Worm (Caenorhabditis elegans) whole organism, young adult: ENCODE results near the gene F58F12.1.

Source experiments
- B0019.2 ChIP-seq: fragments of 200-800 bp; sonication (Bioruptor generic); conservative IDR thresholded peaks from 2 replicates; pipeline ENCODE4 v1.3.6; 2022; ENCODE audit warnings: missing genetic modification reagents, missing genetic modification characterization, missing compliant biosample characterization
- B0336.3 ChIP-seq: fragments of 200-800 bp; sonication (Bioruptor generic); IDR thresholded peaks from 2 replicates; pipeline ENCODE4 v1.3.6; 2022; ENCODE audit warnings: missing genetic modification characterization, missing compliant biosample characterization
- C17E4.6 ChIP-seq: fragments of 200-800 bp; sonication (Bioruptor generic); IDR thresholded peaks from 2 replicates; pipeline ENCODE4 v1.3.6; 2022; ENCODE audit warnings: missing genetic modification reagents, missing genetic modification characterization, missing compliant biosample characterization
- F22D6.2 ChIP-seq: sonication (generic microtip); optimal IDR thresholded peaks from 2 replicates; lab custom pipeline; 2016; ENCODE audit warnings: mild to moderate bottlenecking, missing genetic modification characterization, missing compliant biosample characterization
- F37B4.10 ChIP-seq: fragments of 200-800 bp; sonication (Bioruptor generic); IDR thresholded peaks from 2 replicates; pipeline ENCODE4 v1.3.6; 2022; ENCODE audit warnings: missing genetic modification characterization, missing compliant biosample characterization
- F57A8.1 ChIP-seq: fragments of 200-800 bp; sonication (Bioruptor generic); optimal IDR thresholded peaks from 2 replicates; lab custom pipeline; 2018; ENCODE audit warnings: mild to moderate bottlenecking, missing genetic modification characterization, moderate library complexity, missing compliant biosample characterization
- F57C9.4 ChIP-seq: sonication (generic microtip); optimal IDR thresholded peaks from 2 replicates; lab custom pipeline; 2017; ENCODE audit warnings: mild to moderate bottlenecking, missing genetic modification characterization, missing compliant biosample characterization
- K11D2.4 ChIP-seq: fragments of 200-800 bp; sonication (Bioruptor generic); IDR thresholded peaks from 2 replicates; pipeline ENCODE4 v1.3.6; 2022; ENCODE audit warnings: missing genetic modification reagents, missing genetic modification characterization, missing compliant biosample characterization
- Y53G8AR.9 ChIP-seq: fragments of 200-800 bp; sonication (Bioruptor generic); conservative IDR thresholded peaks from 2 replicates; pipeline ENCODE4 v1.3.6; 2022; ENCODE audit warnings: missing genetic modification reagents, missing genetic modification characterization, missing compliant biosample characterization
- ama-1 ChIP-seq, 3 experiments: fragments of 150-350 bp in 1 of 3; sonication (generic microtip) in 2 of 3; optimal IDR thresholded peaks; 2 replicates each; lab custom pipeline; 2014 to 2018; ENCODE audit warnings: missing biosample characterization in 2 of 3, missing genetic modification characterization in 2 of 3, missing genetic modification reagents in 2 of 3
- aptf-2 ChIP-seq: fragments of 200-800 bp; sonication (Bioruptor generic); conservative IDR thresholded peaks from 2 replicates; pipeline ENCODE4 v1.3.6; 2022; ENCODE audit warnings: missing genetic modification reagents, missing genetic modification characterization, missing compliant biosample characterization
- athp-1 ChIP-seq: sonication (generic microtip); optimal IDR thresholded peaks from 2 replicates; lab custom pipeline; 2017; ENCODE audit warnings: mild to moderate bottlenecking, missing genetic modification characterization, missing compliant biosample characterization
- cebp-1 ChIP-seq, 2 experiments: fragments of 200-800 bp in 1 of 2; sonication (Bioruptor generic) in 1 of 2; sonication (generic microtip) in 1 of 2; IDR thresholded peaks in 1 of 2; optimal IDR thresholded peaks in 1 of 2; 2 replicates each; pipeline versions ENCODE4 v1.3.6 to Lab custom; 2017 to 2022; ENCODE audit warnings: missing compliant biosample characterization in 2 of 2, missing genetic modification characterization in 2 of 2, mild to moderate bottlenecking in 1 of 2, missing genetic modification reagents in 1 of 2, moderate library complexity in 1 of 2
- cebp-2 ChIP-seq: fragments of 200-800 bp; sonication (Bioruptor generic); IDR thresholded peaks from 2 replicates; pipeline ENCODE4 v1.3.6; 2022; ENCODE audit warnings: missing genetic modification characterization, missing compliant biosample characterization
- ceh-100 ChIP-seq: fragments of 200-800 bp; sonication (Bioruptor generic); IDR thresholded peaks from 2 replicates; pipeline ENCODE4 v1.3.6; 2022; ENCODE audit warnings: missing genetic modification reagents, missing genetic modification characterization, missing compliant biosample characterization
- ceh-58 ChIP-seq: fragments of 200-800 bp; sonication (Bioruptor generic); IDR thresholded peaks from 2 replicates; pipeline ENCODE4 v1.3.6; 2022; ENCODE audit warnings: missing genetic modification characterization, missing compliant biosample characterization
- dox-1 ChIP-seq: fragments of 200-800 bp; sonication (Bioruptor generic); IDR thresholded peaks from 2 replicates; pipeline ENCODE4 v1.3.6; 2022; ENCODE audit warnings: missing genetic modification reagents, missing genetic modification characterization, missing compliant biosample characterization
- efl-1 ChIP-seq: fragments of 150-350 bp; optimal IDR thresholded peaks from 2 replicates; lab custom pipeline; 2014; ENCODE audit warnings: missing biosample characterization, missing genetic modification reagents, missing genetic modification characterization
- egl-44 ChIP-seq: fragments of 200-800 bp; sonication (Bioruptor generic); IDR thresholded peaks from 2 replicates; pipeline ENCODE4 v1.3.6; 2022; ENCODE audit warnings: missing genetic modification reagents, missing genetic modification characterization, missing compliant biosample characterization
- egrh-3 ChIP-seq: fragments of 200-800 bp; sonication (Bioruptor generic); IDR thresholded peaks from 2 replicates; pipeline ENCODE4 v1.3.6; 2022; ENCODE audit warnings: missing genetic modification reagents, missing genetic modification characterization, missing compliant biosample characterization
- ekl-4 ChIP-seq: fragments of 200-800 bp; sonication (Bioruptor generic); IDR thresholded peaks from 2 replicates; pipeline ENCODE4 v1.3.6; 2022; ENCODE audit warnings: missing genetic modification reagents, missing genetic modification characterization, missing compliant biosample characterization
- fkh-3 ChIP-seq: sonication (generic microtip); optimal IDR thresholded peaks from 2 replicates; lab custom pipeline; 2016; ENCODE audit warnings: mild to moderate bottlenecking, missing genetic modification characterization, missing compliant biosample characterization
- gei-17 ChIP-seq: fragments of 200-800 bp; sonication (Bioruptor generic); optimal IDR thresholded peaks from 2 replicates; lab custom pipeline; 2018; ENCODE audit warnings: mild to moderate bottlenecking, missing genetic modification characterization, missing compliant biosample characterization
- him-1 ChIP-seq: sonication (generic microtip); optimal IDR thresholded peaks from 2 replicates; lab custom pipeline; 2016; ENCODE audit warnings: missing genotype, missing genetic modification reagents, missing genetic modification characterization, missing compliant biosample characterization
- hrde-1 ChIP-seq: sonication (generic microtip); optimal IDR thresholded peaks from 2 replicates; lab custom pipeline; 2016; ENCODE audit warnings: missing genetic modification characterization, mild to moderate bottlenecking, missing compliant biosample characterization, moderate library complexity, missing genotype, missing genetic modification reagents, borderline replicate concordance
- hsf-1 ChIP-seq: fragments of 200-800 bp; sonication (Bioruptor generic); IDR thresholded peaks from 2 replicates; pipeline ENCODE4 v1.3.6; 2022; ENCODE audit warnings: missing genetic modification reagents, missing genetic modification characterization, missing compliant biosample characterization
- lag-1 ChIP-seq: fragments of 200-800 bp; sonication (Bioruptor generic); IDR thresholded peaks from 2 replicates; pipeline ENCODE4 v1.3.6; 2022; ENCODE audit warnings: missing genetic modification reagents, missing genetic modification characterization, missing compliant biosample characterization
- let-607 ChIP-seq, 2 experiments: fragments of 200-800 bp in 1 of 2; sonication (Bioruptor generic) in 1 of 2; sonication (generic microtip) in 1 of 2; optimal IDR thresholded peaks; 2 replicates each; lab custom pipeline; 2016 to 2018; ENCODE audit warnings: mild to moderate bottlenecking in 2 of 2, missing compliant biosample characterization in 2 of 2, missing genetic modification characterization in 2 of 2, moderate library complexity in 2 of 2, missing genotype in 1 of 2
- lir-1 ChIP-seq: fragments of 200-800 bp; sonication (Bioruptor generic); conservative IDR thresholded peaks from 2 replicates; pipeline ENCODE4 v1.3.6; 2022; ENCODE audit warnings: missing genetic modification reagents, missing genetic modification characterization, missing compliant biosample characterization
- madf-10 ChIP-seq: sonication (generic microtip); optimal IDR thresholded peaks from 2 replicates; lab custom pipeline; 2016; ENCODE audit warnings: mild to moderate bottlenecking, missing genetic modification characterization, missing compliant biosample characterization
- mel-28 ChIP-seq: sonication (generic microtip); optimal IDR thresholded peaks from 2 replicates; lab custom pipeline; 2016; ENCODE audit warnings: borderline replicate concordance, mild to moderate bottlenecking, missing genetic modification characterization, missing compliant biosample characterization
- nfya-1 ChIP-seq: sonication (generic microtip); optimal IDR thresholded peaks from 2 replicates; lab custom pipeline; 2017; ENCODE audit warnings: antibody characterized with exemption, missing compliant biosample characterization, missing genetic modification characterization, borderline replicate concordance; ENCODE audit not compliant: insufficient read depth
- nhr-120 ChIP-seq: fragments of 200-800 bp; sonication (Bioruptor generic); IDR thresholded peaks from 2 replicates; pipeline ENCODE4 v1.3.6; 2022; ENCODE audit warnings: missing genetic modification characterization, missing compliant biosample characterization
- nhr-27 ChIP-seq: fragments of 200-800 bp; sonication (Bioruptor generic); optimal IDR thresholded peaks from 2 replicates; lab custom pipeline; 2018; ENCODE audit warnings: mild to moderate bottlenecking, missing genetic modification characterization, moderate library complexity, missing compliant biosample characterization
- repo-1 ChIP-seq: sonication (generic microtip); optimal IDR thresholded peaks from 2 replicates; lab custom pipeline; 2017; ENCODE audit warnings: mild to moderate bottlenecking, missing genetic modification characterization, missing compliant biosample characterization
- snpc-3.4 ChIP-seq: sonication (generic microtip); optimal IDR thresholded peaks from 2 replicates; lab custom pipeline; 2017; ENCODE audit warnings: missing genetic modification characterization, mild to moderate bottlenecking, missing compliant biosample characterization, antibody characterized with exemption, moderate library complexity, missing genotype, missing genetic modification reagents
- somi-1 ChIP-seq: fragments of 200-800 bp; sonication (Bioruptor generic); optimal IDR thresholded peaks from 2 replicates; lab custom pipeline; 2018; ENCODE audit warnings: mild to moderate bottlenecking, missing genetic modification characterization, missing compliant biosample characterization
- sptf-2 ChIP-seq: fragments of 200-800 bp; sonication (Bioruptor generic); optimal IDR thresholded peaks from 2 replicates; lab custom pipeline; 2018; ENCODE audit warnings: mild to moderate bottlenecking, missing genetic modification characterization, missing compliant biosample characterization
- tbp1 ChIP-seq: fragments of 200-800 bp; sonication (Bioruptor generic); optimal IDR thresholded peaks from 2 replicates; lab custom pipeline; 2018; ENCODE audit warnings: mild to moderate bottlenecking, missing genetic modification characterization, missing compliant biosample characterization
- tbx-9 ChIP-seq: sonication (generic microtip); optimal IDR thresholded peaks from 2 replicates; lab custom pipeline; 2016; ENCODE audit warnings: borderline replicate concordance, missing genetic modification characterization, inconsistent platforms, missing compliant biosample characterization
- tlf-1 ChIP-seq: fragments of 200-800 bp; sonication (Bioruptor generic); optimal IDR thresholded peaks from 2 replicates; lab custom pipeline; 2018; ENCODE audit warnings: mild to moderate bottlenecking, missing genetic modification characterization, missing compliant biosample characterization
- xnd-1 ChIP-seq: sonication (generic microtip); optimal IDR thresholded peaks from 2 replicates; lab custom pipeline; 2016; ENCODE audit warnings: missing genotype, missing genetic modification reagents, missing genetic modification characterization, missing compliant biosample characterization
- zim-3 ChIP-seq: sonication (generic microtip); optimal IDR thresholded peaks from 2 replicates; lab custom pipeline; 2017; ENCODE audit warnings: mild to moderate bottlenecking, missing genetic modification characterization, moderate library complexity, missing compliant biosample characterization
- ztf-28 ChIP-seq: fragments of 200-800 bp; sonication (Bioruptor generic); IDR thresholded peaks from 2 replicates; pipeline ENCODE4 v1.3.6; 2022; ENCODE audit warnings: missing genetic modification reagents, missing genetic modification characterization, missing compliant biosample characterization

The F58F12.1 gene

ce11 chrII:6374646-6375045 is 8.8 kb upstream of the F58F12.1 start (continued):
- TF ChIP-seq snpc-3.4 (tag; lab: Kevin White, UChicago) (no peak), fkh-3 (tag; lab: Kevin White, UChicago) (no peak), ekl-4 (GFP tag; lab: Robert Waterston, UW) (0 out of 2 replicates have a peak, but pooled peaks have one; percentile 6), C17E4.6 (GFP tag; lab: Robert Waterston, UW) (no peak), xnd-1 (tag; lab: Kevin White, UChicago) (no peak), ceh-58 (no peak), cebp-2 (GFP tag; lab: Robert Waterston, UW) (no peak), ama-1 (optimal IDR thresholded peaks at IDR 0.05; lab: Kevin White, UChicago) (no peak), ama-1 (GFP tag; optimal IDR thresholded peaks at IDR 0.05; lab: Kevin White, UChicago) (no peak), somi-1 (GFP tag; lab: Kevin White, UChicago) (no peak), egl-44 (GFP tag; lab: Robert Waterston, UW) (no peak), B0019.2 (GFP tag; lab: Robert Waterston, UW) (no peak), F37B4.10 (GFP tag; lab: Robert Waterston, UW) (no peak), dox-1 (GFP tag; lab: Robert Waterston, UW) (no peak), nhr-27 (tag; lab: Kevin White, UChicago) (no peak), F22D6.2 (tag; lab: Kevin White, UChicago) (no peak), gei-17 (GFP tag; lab: Kevin White, UChicago) (no peak), B0336.3 (GFP tag; lab: Robert Waterston, UW) (peak; percentile 67), mel-28 (no peak), efl-1 (GFP tag; lab: Kevin White, UChicago) (no peak), hrde-1 (peak; percentile 11)
- TF ChIP-seq, all 124 proteins: peak for 10

ce11 chrII:6376693-6377092 is 6.8 kb upstream of the F58F12.1 start:
- no peak for TF ChIP-seq lag-1 (GFP tag; lab: Robert Waterston, UW)
- no peak for TF ChIP-seq nhr-120
- TF ChIP-seq K11D2.4 (GFP tag; lab: Robert Waterston, UW), result no peak
- no peak for TF ChIP-seq nfya-1 (tag; lab: Kevin White, UChicago)
- TF ChIP-seq dox-1 (GFP tag; lab: Robert Waterston, UW), result no peak
- no peak for TF ChIP-seq sptf-2 (GFP tag; lab: Kevin White, UChicago)
- TF ChIP-seq him-1 (tag; lab: Kevin White, UChicago), result no peak
- TF ChIP-seq madf-10, result no peak
- TF ChIP-seq hsf-1 (GFP tag; lab: Robert Waterston, UW), result no peak
- no peak for TF ChIP-seq somi-1 (GFP tag; lab: Kevin White, UChicago)
- TF ChIP-seq ztf-28 (GFP tag; lab: Robert Waterston, UW), result no peak
- no peak for TF ChIP-seq F57A8.1 (GFP tag; lab: Kevin White, UChicago)
- TF ChIP-seq tbp1 (GFP tag; lab: Kevin White, UChicago), result no peak
- TF ChIP-seq egrh-3 (GFP tag; lab: Robert Waterston, UW), result no peak

- TF ChIP-seq repo-1 (tag; lab: Kevin White, UChicago) (no peak), ekl-4 (GFP tag; lab: Robert Waterston, UW) (no peak), F57C9.4 (tag; lab: Kevin White, UChicago) (no peak), tlf-1 (no peak), nhr-120 (no peak), let-607 (tag; optimal IDR thresholded peaks at IDR 0.05; lab: Kevin White, UChicago) (no peak), ceh-100 (GFP tag; lab: Robert Waterston, UW) (no peak), zim-3 (no peak), tbx-9 (tag; lab: Kevin White, UChicago) (no peak), egl-44 (GFP tag; lab: Robert Waterston, UW) (no peak), cebp-1 (GFP tag; IDR thresholded peaks at IDR 0.05; lab: Robert Waterston, UW) (peak; percentile 64; the same call in 1 of the 2 replicates), cebp-1 (tag; optimal IDR thresholded peaks at IDR 0.05; lab: Kevin White, UChicago) (peak; percentile 69), athp-1 (no peak), Y53G8AR.9 (GFP tag; lab: Robert Waterston, UW) (no peak), hrde-1 (no peak), dox-1 (GFP tag; lab: Robert Waterston, UW) (0 out of 2 replicates have a peak, but pooled peaks have one; percentile 13), lir-1 (GFP tag; lab: Robert Waterston, UW) (no peak), aptf-2 (GFP tag; lab: Robert Waterston, UW) (no peak)
Observed at ce11 chrII:6377381-6377948, 6.0 kb upstream of the F58F12.1 start.
